Fruit fly (Drosophila melanogaster) whole organism, pupa: Measurements from ENCODE around the gene Ogdh.

ENCODE experiments used
- CG13204 ChIP-seq: fragments of 200-800 bp; sonication (Bioruptor generic); optimal IDR thresholded peaks from 2 replicates; lab custom pipeline; 2018; ENCODE audit warnings: missing biosample characterization, mild to moderate bottlenecking, missing genetic modification characterization, moderate library complexity
- CG15710 ChIP-seq: fragments of 200-800 bp; sonication (Bioruptor generic); optimal IDR thresholded peaks from 2 replicates; lab custom pipeline; 2018; ENCODE audit warnings: missing biosample characterization, mild to moderate bottlenecking, missing genetic modification characterization, moderate library complexity
- CG32121 ChIP-seq: fragments of 200-800 bp; sonication (Bioruptor generic); IDR thresholded peaks from 2 replicates; pipeline ENCODE4 v1.3.6; 2022; ENCODE audit warnings: missing biosample characterization, missing genetic modification characterization
- CG34367 ChIP-seq: fragments of 200-800 bp; sonication (Bioruptor generic); optimal IDR thresholded peaks from 2 replicates; lab custom pipeline; 2018; ENCODE audit warnings: missing biosample characterization, mild to moderate bottlenecking, missing genetic modification characterization
- CG8159 ChIP-seq: fragments of 200-800 bp; sonication (Bioruptor generic); optimal IDR thresholded peaks from 3 replicates; lab custom pipeline; 2018; ENCODE audit warnings: missing biosample characterization, mild to moderate bottlenecking, missing genetic modification characterization, moderate library complexity
- EcR ChIP-seq: fragments of 200-800 bp; sonication (Bioruptor generic); optimal IDR thresholded peaks from 3 replicates; lab custom pipeline; 2019; ENCODE audit warnings: missing biosample characterization, missing genetic modification characterization, mild to moderate bottlenecking, moderate library complexity, missing genetic modification reagents
- Pif1A ChIP-seq: fragments of 200-800 bp; sonication (Bioruptor generic); optimal IDR thresholded peaks from 3 replicates; lab custom pipeline; 2016; ENCODE audit warnings: missing biosample characterization, missing genetic modification characterization

DNA sequence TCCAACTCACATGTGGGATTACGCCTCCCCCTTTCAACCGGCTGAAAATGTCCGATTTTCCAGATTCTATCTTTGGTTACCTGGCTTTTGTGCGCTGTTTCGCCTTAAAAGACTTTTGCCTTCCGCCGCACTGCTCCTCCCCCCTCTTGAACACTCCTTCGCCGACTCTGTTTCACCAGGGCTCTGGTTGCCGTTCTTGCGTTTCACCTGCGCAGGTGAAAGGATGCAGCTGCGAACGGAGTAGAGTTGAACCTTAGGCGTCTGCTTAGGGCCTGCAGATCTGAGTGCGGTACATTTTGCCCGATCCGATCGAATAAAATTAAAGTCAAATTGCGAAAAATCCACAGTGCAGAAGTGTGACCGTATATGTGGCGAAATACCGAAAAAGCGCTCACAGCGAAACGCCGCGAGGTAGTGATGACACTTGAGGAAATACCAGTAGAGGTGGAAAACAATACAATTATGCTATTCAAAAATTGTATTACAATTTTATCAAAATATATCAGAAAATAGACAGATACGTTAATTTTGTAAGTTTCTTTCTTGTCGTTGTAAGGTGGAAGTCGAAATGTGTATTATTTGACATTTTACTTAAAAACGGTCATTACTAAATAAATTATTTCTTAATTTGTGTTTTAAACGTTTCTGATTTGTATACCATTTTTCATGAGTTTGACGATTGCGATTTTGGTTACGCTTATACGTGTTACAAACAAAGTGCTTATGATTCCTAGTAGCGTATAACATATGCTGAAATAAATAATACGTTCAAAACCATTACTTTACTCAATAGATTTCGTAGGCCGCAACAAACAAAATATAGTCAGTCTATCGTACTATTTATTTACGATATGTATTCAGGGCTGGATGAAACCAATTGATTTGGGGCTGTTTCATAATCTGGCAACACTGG lies 61.3 kb downstream of the Ogdh start, which contains the start of the genes CG6664 and CG7728:
- TF ChIP-seq EcR (no peak), Pif1A (no peak), CG34367 (peak; percentile 4), CG13204 (GFP tag; lab: Kevin White, UChicago) (no peak), CG32121 (no peak), CG15710 (peak; percentile 44), CG8159 (tag; lab: Kevin White, UChicago) (peak; percentile 63)
